Worm (Caenorhabditis elegans): ENCODE measurements around the gene cit-1.1.
A peak's percentile ranks its signal among the peaks of the same experiment; 100 is the strongest.

ce11 chrIII:7986585-7987171 lies 22.9 kb downstream of the cit-1.1 start, which contains the start of gene hrpk-2:
- TF ChIP-seq dao-5 (tag; optimal IDR thresholded peaks at IDR 0.05) (no peak), him-1 (tag; optimal IDR thresholded peaks at IDR 0.05) (no peak), W03F9.2 (tag; optimal IDR thresholded peaks at IDR 0.05) (peak; percentile 20)
